Fruit fly (Drosophila melanogaster) Kc167 (cell line): ENCODE data around the gene Gapvd1.

ENCODE experiments used
- Myc ChIP-seq: fragments of >200 bp; optimal IDR thresholded peaks from 2 replicates; lab custom pipeline; 2017; ENCODE audit warnings: missing external identifiers
- Sin3A ChIP-seq: fragments of >200 bp; optimal IDR thresholded peaks from 2 replicates; lab custom pipeline; 2018; ENCODE audit warnings: missing external identifiers
- h ChIP-seq: fragments of >200 bp; optimal IDR thresholded peaks from 3 replicates; lab custom pipeline; 2018; ENCODE audit warnings: missing external identifiers
- insv ChIP-seq: fragments of >200 bp; optimal IDR thresholded peaks from 3 replicates; lab custom pipeline; 2018; ENCODE audit warnings: missing external identifiers
- psq ChIP-seq: fragments of >200 bp; optimal IDR thresholded peaks from 2 replicates; lab custom pipeline; 2017; ENCODE audit warnings: missing external identifiers
- ttk ChIP-seq: sonication (Bioruptor generic); optimal IDR thresholded peaks from 2 replicates; lab custom pipeline; 2017; ENCODE audit warnings: missing external identifiers

Gene Gapvd1

dm6 chrX:11325175-11325768, at the start of gene Gapvd1:
Gene Gapvd1, plus strand, starts transcription at chrX:11325385.
- no peak for TF ChIP-seq ttk (lab: Kevin White, UChicago)
- TF ChIP-seq Myc (lab: Kevin White, UChicago) = no peak
- TF ChIP-seq h = no peak
- no peak for TF ChIP-seq Sin3A
- TF ChIP-seq insv = no peak
- TF ChIP-seq psq (lab: Kevin White, UChicago) = no peak

dm6 chrX:11283570-11283969, 41.6 kb upstream of the Gapvd1 start:
- no peak for TF ChIP-seq h
- no peak for TF ChIP-seq Myc (lab: Kevin White, UChicago)
- TF ChIP-seq ttk (lab: Kevin White, UChicago) = no peak
- TF ChIP-seq psq (lab: Kevin White, UChicago) = no peak
- TF ChIP-seq Sin3A = no peak
- TF ChIP-seq insv = no peak

- TF ChIP-seq insv (no peak), ttk (lab: Kevin White, UChicago) (no peak), h (no peak)
Observed at dm6 chrX:11284993-11285392, 40.2 kb upstream of the Gapvd1 start.

dm6 chrX:11293567-11293966, 31.6 kb upstream of the Gapvd1 start:
- no peak for TF ChIP-seq Myc (lab: Kevin White, UChicago)
- no peak for TF ChIP-seq h
- no peak for TF ChIP-seq psq (lab: Kevin White, UChicago)
- TF ChIP-seq Sin3A = no peak
- TF ChIP-seq insv = no peak
- no peak for TF ChIP-seq ttk (lab: Kevin White, UChicago)

- TF ChIP-seq ttk (lab: Kevin White, UChicago) = no peak
- TF ChIP-seq insv = no peak
Observed at dm6 chrX:11295412-11296006, 29.7 kb upstream of the Gapvd1 start.

- TF ChIP-seq h (no peak), psq (lab: Kevin White, UChicago) (no peak), ttk (lab: Kevin White, UChicago) (no peak), Myc (lab: Kevin White, UChicago) (no peak), insv (no peak), Sin3A (no peak)
Observed at dm6 chrX:11302683-11303082, 22.5 kb upstream of the Gapvd1 start, which contains the start of gene CG44422. Gene CG44422, minus strand, starts transcription at chrX:11302783.

dm6 chrX:11311108-11311507, 14.1 kb upstream of the Gapvd1 start, which contains the start of gene Ir10a:
Gene Ir10a, minus strand, starts transcription at chrX:11311208.
- TF ChIP-seq Myc (lab: Kevin White, UChicago) = no peak
- no peak for TF ChIP-seq Sin3A
- TF ChIP-seq ttk (lab: Kevin White, UChicago) = no peak
- no peak for TF ChIP-seq h
- TF ChIP-seq psq (lab: Kevin White, UChicago) = no peak
- no peak for TF ChIP-seq insv

dm6 chrX:11319916-11320315, 5.3 kb upstream of the Gapvd1 start:
- TF ChIP-seq psq (lab: Kevin White, UChicago) = no peak
- no peak for TF ChIP-seq Sin3A
- TF ChIP-seq h = no peak

- TF ChIP-seq insv (no peak), ttk (lab: Kevin White, UChicago) (no peak), h (no peak), Myc (lab: Kevin White, UChicago) (no peak), Sin3A (no peak), psq (lab: Kevin White, UChicago) (no peak)
Observed at dm6 chrX:11322257-11322656, 2.9 kb upstream of the Gapvd1 start, which contains the start of gene sisA. Gene sisA, minus strand, starts transcription at chrX:11322357.

dm6 chrX:11322659-11323058, 2.5 kb upstream of the Gapvd1 start:
- no peak for TF ChIP-seq Myc (lab: Kevin White, UChicago)
- TF ChIP-seq psq (lab: Kevin White, UChicago) = no peak
- no peak for TF ChIP-seq Sin3A
- no peak for TF ChIP-seq insv
- TF ChIP-seq ttk (lab: Kevin White, UChicago) = no peak
- TF ChIP-seq h = no peak

dm6 chrX:11326213-11326731, 1.1 kb downstream of the Gapvd1 start:
- TF ChIP-seq insv = no peak
- TF ChIP-seq h = no peak
- TF ChIP-seq Sin3A = no peak
- no peak for TF ChIP-seq Myc (lab: Kevin White, UChicago)

dm6 chrX:11338047-11338747, 13.0 kb downstream of the Gapvd1 start:
- TF ChIP-seq psq (lab: Kevin White, UChicago) = no peak
- TF ChIP-seq Sin3A = no peak
- no peak for TF ChIP-seq h
- TF ChIP-seq ttk (lab: Kevin White, UChicago) = no peak
- TF ChIP-seq Myc (lab: Kevin White, UChicago) = no peak
- no peak for TF ChIP-seq insv
